Fruit fly (Drosophila melanogaster): ENCODE data around the gene sip2.

The sip2 gene

DNA sequence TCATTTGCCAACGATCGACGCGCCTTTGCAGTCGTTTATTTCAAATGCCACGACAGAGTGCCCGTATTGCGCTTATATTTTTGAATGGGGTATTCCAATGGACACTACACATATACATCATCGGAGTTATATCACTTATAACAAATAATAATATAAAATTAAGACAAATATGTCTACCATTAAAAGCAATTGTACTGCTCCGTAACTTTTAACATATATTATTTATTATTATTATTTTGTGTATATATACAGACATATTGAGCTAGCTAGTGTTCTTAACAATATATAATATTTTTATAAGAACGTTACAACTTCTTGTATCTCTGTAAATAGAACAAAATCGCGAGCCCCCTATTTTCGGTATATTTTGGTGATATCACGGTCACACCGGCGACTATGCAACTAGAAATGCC is at the start of gene sip2, which contains the start of gene Coprox (continued):
- TF ChIP-seq CG31365 (tag; optimal IDR thresholded peaks at IDR 0.05) (no peak), Dll (GFP tag; IDR thresholded peaks at IDR 0.05; ENCODE audit: partially characterized antibody) (0 out of 4 replicates have a peak, but pooled peaks have one; percentile 13), Ada2b (GFP tag; IDR thresholded peaks at IDR 0.05) (no peak; the same call in 1 of the 2 replicates), CG5953 (GFP tag; IDR thresholded peaks at IDR 0.05) (no peak), CG18262 (tag; optimal IDR thresholded peaks at IDR 0.05) (peak; percentile 82), stwl (tag; optimal IDR thresholded peaks at IDR 0.05) (peak; percentile 57), Camta (GFP tag; optimal IDR thresholded peaks at IDR 0.05) (no peak), CG3838 (GFP tag; optimal IDR thresholded peaks at IDR 0.05) (no peak), CG16813 (GFP tag; IDR thresholded peaks at IDR 0.05; ENCODE audit: partially characterized antibody) (no peak), CG11456 (GFP tag; IDR thresholded peaks at IDR 0.05) (0 out of 3 replicates have a peak, but pooled peaks have one; percentile 20), Lpt (GFP tag; optimal IDR thresholded peaks at IDR 0.05) (no peak), row (GFP tag; IDR thresholded peaks at IDR 0.05) (peak; percentile 84), stc (GFP tag; IDR thresholded peaks at IDR 0.05) (no peak), grn (GFP tag; optimal IDR thresholded peaks at IDR 0.05) (no peak), Dbx (GFP tag; IDR thresholded peaks at IDR 0.05) (0 out of 3 replicates have a peak, but pooled peaks have one; percentile 10), maf-S (GFP tag; optimal IDR thresholded peaks at IDR 0.05) (no peak), chm (GFP tag; IDR thresholded peaks at IDR 0.05) (no peak), CG34422 (GFP tag; IDR thresholded peaks at IDR 0.05) (0 out of 3 replicates have a peak, but pooled peaks have one; percentile 21), BEAF-32 (GFP tag; optimal IDR thresholded peaks at IDR 0.05) (peak; percentile 35), Aef1 (GFP tag; IDR thresholded peaks at IDR 0.05) (peak; percentile 33; the same call in 1 of the 3 replicates), CG10543 (GFP tag; optimal IDR thresholded peaks at IDR 0.05) (peak; percentile 68), CG12155 (GFP tag; optimal IDR thresholded peaks at IDR 0.05) (peak; percentile 54), Myb (GFP tag; optimal IDR thresholded peaks at IDR 0.05) (peak; percentile 70), tgo (GFP tag; IDR thresholded peaks at IDR 0.05) (peak; percentile 58; the same call in 2 of the 3 replicates), bab2 (GFP tag; optimal IDR thresholded peaks at IDR 0.05) (peak; percentile 1), Mad (GFP tag; optimal IDR thresholded peaks at IDR 0.05) (no peak), CG18619 (GFP tag; optimal IDR thresholded peaks at IDR 0.05) (peak; percentile 56), dati (GFP tag; IDR thresholded peaks at IDR 0.05) (no peak), cwo (GFP tag; optimal IDR thresholded peaks at IDR 0.05) (peak; percentile 17), HLHmδ (GFP tag; optimal IDR thresholded peaks at IDR 0.05) (no peak), NfI (GFP tag; optimal IDR thresholded peaks at IDR 0.05) (peak; percentile 18), phol (tag; optimal IDR thresholded peaks at IDR 0.05) (peak; percentile 76), hb (GFP tag; IDR thresholded peaks at IDR 0.05; ENCODE audit: partially characterized antibody) (no peak), knrl (GFP tag; IDR thresholded peaks at IDR 0.05; ENCODE audit: partially characterized antibody) (no peak), CG3995 (GFP tag; optimal IDR thresholded peaks at IDR 0.05) (peak; percentile 62), disco-r (GFP tag; optimal IDR thresholded peaks at IDR 0.05) (no peak), CrebB (tag; optimal IDR thresholded peaks at IDR 0.05) (peak; percentile 50), ranshi (GFP tag; IDR thresholded peaks at IDR 0.05) (peak; percentile 54; the same call in 1 of the 2 replicates), nerfin-1 (tag; optimal IDR thresholded peaks at IDR 0.05) (peak; percentile 69), CG12942 (GFP tag; optimal IDR thresholded peaks at IDR 0.05) (peak; percentile 50), CG8924 (tag; optimal IDR thresholded peaks at IDR 0.05) (peak; percentile 86), CG3407 (GFP tag; optimal IDR thresholded peaks at IDR 0.05) (no peak), CG15696 (tag; optimal IDR thresholded peaks at IDR 0.05) (peak; percentile 76), slp2 (GFP tag; optimal IDR thresholded peaks at IDR 0.05) (no peak), CG7372 (GFP tag; IDR thresholded peaks at IDR 0.05) (0 out of 2 replicates have a peak, but pooled peaks have one; percentile 23), HLH54F (GFP tag; optimal IDR thresholded peaks at IDR 0.05) (no peak), CG3281 (GFP tag; optimal IDR thresholded peaks at IDR 0.05) (peak; percentile 72), E2f1 (GFP tag; IDR thresholded peaks at IDR 0.05) (peak; percentile 41), GATAe (GFP tag; conservative IDR thresholded peaks at IDR 0.05) (no peak), CG12104 (GFP tag; optimal IDR thresholded peaks at IDR 0.05) (peak; percentile 34), sim (GFP tag; IDR thresholded peaks at IDR 0.05) (no peak)

Data from whole organism, embryonic.